Worm (Caenorhabditis elegans) whole organism, late embryonic: ENCODE data around the gene C09H5.7.

Experiments used
- C08G9.2 ChIP-seq: sonication (generic microtip); optimal IDR thresholded peaks from 2 replicates; lab custom pipeline; 2016; ENCODE audit warnings: mild to moderate bottlenecking, missing genetic modification characterization, moderate library complexity, missing compliant biosample characterization
- K02D7.2 ChIP-seq: sonication (generic microtip); optimal IDR thresholded peaks from 2 replicates; lab custom pipeline; 2017; ENCODE audit warnings: mild to moderate bottlenecking, missing genetic modification characterization, missing compliant biosample characterization
- Y22D7AL.16 ChIP-seq: sonication (generic microtip); optimal IDR thresholded peaks from 2 replicates; lab custom pipeline; 2016; ENCODE audit warnings: missing genetic modification characterization, missing compliant biosample characterization
- ceh-14 ChIP-seq: sonication (generic microtip); optimal IDR thresholded peaks from 2 replicates; lab custom pipeline; 2016; ENCODE audit warnings: missing genotype, missing genetic modification characterization, missing compliant biosample characterization
- ceh-22 ChIP-seq: sonication (generic microtip); optimal IDR thresholded peaks from 2 replicates; lab custom pipeline; 2017; ENCODE audit warnings: missing biosample characterization, missing genetic modification characterization
- ceh-24 ChIP-seq: sonication (generic microtip); optimal IDR thresholded peaks from 2 replicates; lab custom pipeline; 2016; ENCODE audit warnings: mild to moderate bottlenecking, missing genetic modification characterization, missing compliant biosample characterization
- ceh-30 ChIP-seq: fragments of 150-350 bp; optimal IDR thresholded peaks from 2 replicates; lab custom pipeline; 2014; ENCODE audit warnings: missing biosample characterization, missing genetic modification characterization
- ceh-31 ChIP-seq: sonication (generic microtip); optimal IDR thresholded peaks from 2 replicates; lab custom pipeline; 2016; ENCODE audit warnings: missing genetic modification characterization, missing compliant biosample characterization
- ceh-34 ChIP-seq: sonication (generic microtip); optimal IDR thresholded peaks from 2 replicates; lab custom pipeline; 2016; ENCODE audit warnings: mild to moderate bottlenecking, missing genetic modification characterization, missing compliant biosample characterization
- ceh-45 ChIP-seq: fragments of 200-800 bp; sonication (Bioruptor generic); IDR thresholded peaks from 2 replicates; pipeline ENCODE4 v1.3.6; 2022; ENCODE audit warnings: missing genetic modification reagents, missing genetic modification characterization, missing compliant biosample characterization
- ceh-48 ChIP-seq: sonication (generic microtip); optimal IDR thresholded peaks from 2 replicates; lab custom pipeline; 2016; ENCODE audit warnings: missing genetic modification characterization, inconsistent platforms, missing compliant biosample characterization
- dmd-4 ChIP-seq: sonication (generic microtip); optimal IDR thresholded peaks from 2 replicates; lab custom pipeline; 2016; ENCODE audit warnings: borderline replicate concordance, missing genetic modification characterization, missing compliant biosample characterization
- dve-1 ChIP-seq: sonication (generic microtip); optimal IDR thresholded peaks from 2 replicates; lab custom pipeline; 2017; ENCODE audit warnings: antibody characterized with exemption, mild to moderate bottlenecking, missing genetic modification characterization, missing compliant biosample characterization
- elt-2 ChIP-seq: sonication (generic microtip); optimal IDR thresholded peaks from 2 replicates; lab custom pipeline; 2016; ENCODE audit warnings: missing genetic modification reagents, missing genetic modification characterization, missing compliant biosample characterization
- elt-4 ChIP-seq: sonication (generic microtip); optimal IDR thresholded peaks from 2 replicates; lab custom pipeline; 2016; ENCODE audit warnings: missing genetic modification characterization, missing compliant biosample characterization
- ets-4 ChIP-seq: sonication (generic microtip); optimal IDR thresholded peaks from 2 replicates; lab custom pipeline; 2016; ENCODE audit warnings: missing genetic modification characterization, missing compliant biosample characterization
- fax-1 ChIP-seq: sonication (generic microtip); optimal IDR thresholded peaks from 2 replicates; lab custom pipeline; 2016; ENCODE audit warnings: missing genotype, missing genetic modification characterization, missing compliant biosample characterization
- fkh-10 ChIP-seq: fragments of 150-350 bp; optimal IDR thresholded peaks from 2 replicates; lab custom pipeline; 2014; ENCODE audit warnings: missing biosample characterization, missing genetic modification reagents, missing genetic modification characterization
- hlh-30 ChIP-seq: sonication (generic microtip); optimal IDR thresholded peaks from 2 replicates; lab custom pipeline; 2017; ENCODE audit warnings: antibody characterized with exemption, missing genetic modification characterization, missing compliant biosample characterization; ENCODE audit not compliant: insufficient read depth
- hlh-6 ChIP-seq: sonication (generic microtip); optimal IDR thresholded peaks from 2 replicates; lab custom pipeline; 2016; ENCODE audit warnings: missing genotype, missing genetic modification characterization, missing compliant biosample characterization
- lim-6 ChIP-seq: sonication (generic microtip); optimal IDR thresholded peaks from 2 replicates; lab custom pipeline; 2016; ENCODE audit warnings: missing genetic modification characterization, missing compliant biosample characterization
- madf-2 ChIP-seq: sonication (generic microtip); optimal IDR thresholded peaks from 2 replicates; lab custom pipeline; 2017; ENCODE audit warnings: missing genetic modification characterization, missing compliant biosample characterization
- nhr-11 ChIP-seq: fragments of 150-350 bp; optimal IDR thresholded peaks from 2 replicates; lab custom pipeline; 2014; ENCODE audit warnings: missing biosample characterization, missing genetic modification characterization
- pha-2 ChIP-seq: sonication (generic microtip); optimal IDR thresholded peaks from 2 replicates; lab custom pipeline; 2017; ENCODE audit warnings: mild to moderate bottlenecking, missing genetic modification characterization, missing compliant biosample characterization
- rnt-1 ChIP-seq: sonication (generic microtip); optimal IDR thresholded peaks from 2 replicates; lab custom pipeline; 2016; ENCODE audit warnings: missing genetic modification characterization, missing compliant biosample characterization
- sdc-2 ChIP-seq: sonication (generic microtip); optimal IDR thresholded peaks from 2 replicates; lab custom pipeline; 2016; ENCODE audit warnings: missing genotype, missing genetic modification characterization, missing compliant biosample characterization
- sox-2 ChIP-seq: fragments of 200-800 bp; sonication (Bioruptor generic); IDR thresholded peaks from 2 replicates; pipeline ENCODE4 v1.3.6; 2022; ENCODE audit warnings: missing genetic modification reagents, missing genetic modification characterization, missing compliant biosample characterization
- sox-4 ChIP-seq: sonication (generic microtip); optimal IDR thresholded peaks from 2 replicates; lab custom pipeline; 2017; ENCODE audit warnings: mild to moderate bottlenecking, missing genetic modification characterization, inconsistent platforms, missing compliant biosample characterization
- tbx-2 ChIP-seq: sonication (generic microtip); optimal IDR thresholded peaks from 2 replicates; lab custom pipeline; 2016; ENCODE audit warnings: missing genetic modification characterization, missing compliant biosample characterization
- tbx-7 ChIP-seq: sonication (generic microtip); optimal IDR thresholded peaks from 2 replicates; lab custom pipeline; 2016; ENCODE audit warnings: missing genotype, missing genetic modification characterization, missing compliant biosample characterization
- ttx-3 ChIP-seq: sonication (generic microtip); optimal IDR thresholded peaks from 2 replicates; lab custom pipeline; 2016; ENCODE audit warnings: missing genetic modification reagents, missing genetic modification characterization, missing compliant biosample characterization
- unc-3 ChIP-seq, 2 experiments: fragments of 200-800 bp in 1 of 2; sonication (Bioruptor generic) in 1 of 2; sonication (generic microtip) in 1 of 2; conservative IDR thresholded peaks in 1 of 2; optimal IDR thresholded peaks in 1 of 2; 2 replicates each; pipeline versions ENCODE4 v1.3.6 to Lab custom; 2016 to 2022; ENCODE audit warnings: missing compliant biosample characterization in 2 of 2, missing genetic modification characterization in 2 of 2, missing genetic modification reagents in 1 of 2
- unc-55 ChIP-seq: sonication (generic microtip); optimal IDR thresholded peaks from 2 replicates; lab custom pipeline; 2017; ENCODE audit warnings: missing biosample characterization, missing genetic modification reagents, missing genetic modification characterization
- unc-86 ChIP-seq: sonication (generic microtip); optimal IDR thresholded peaks from 2 replicates; lab custom pipeline; 2016; ENCODE audit warnings: missing genetic modification characterization, missing compliant biosample characterization
- zip-5 ChIP-seq: sonication (generic microtip); optimal IDR thresholded peaks from 2 replicates; lab custom pipeline; 2016; ENCODE audit warnings: missing genetic modification characterization, missing compliant biosample characterization

C09H5.7 gene

ce11 chrV:8050811-8051210 is 34.2 kb downstream of the C09H5.7 start, which contains the start of gene col-43:
TSS of gene col-43 (minus strand) at chrV:8050911.
- TF ChIP-seq ttx-3 (tag; lab: Kevin White, UChicago) (no peak), sox-2 (GFP tag; lab: Robert Waterston, UW) (no peak), ceh-45 (GFP tag; lab: Robert Waterston, UW) (no peak), hlh-30 (tag; lab: Kevin White, UChicago) (no peak), elt-2 (tag; lab: Kevin White, UChicago) (no peak), dmd-4 (no peak), ceh-48 (tag; lab: Kevin White, UChicago) (no peak), lim-6 (tag; lab: Kevin White, UChicago) (no peak)
- TF ChIP-seq, all 69 proteins: peak for 0

ce11 chrV:8050059-8050677 is 34.9 kb downstream of the C09H5.7 start:
- TF ChIP-seq lim-6 (tag; lab: Kevin White, UChicago) = no peak
- TF ChIP-seq pha-2 (tag; lab: Kevin White, UChicago) = no peak
- peak; percentile 74 for TF ChIP-seq elt-4 (tag; lab: Kevin White, UChicago)
- TF ChIP-seq ceh-22 = no peak
- peak; percentile 14 for TF ChIP-seq dmd-4

ce11 chrV:8046706-8047105 is 38.3 kb downstream of the C09H5.7 start, which contains the start of gene ZC513.3:
TSS of gene ZC513.3 (plus strand) at chrV:8047006.
- TF ChIP-seq elt-4 (tag; lab: Kevin White, UChicago) (no peak), C08G9.2 (tag; lab: Kevin White, UChicago) (no peak), hlh-6 (tag; lab: Kevin White, UChicago) (no peak), tbx-2 (tag; lab: Kevin White, UChicago) (no peak), ceh-48 (tag; lab: Kevin White, UChicago) (no peak), unc-86 (tag; lab: Kevin White, UChicago) (no peak), ceh-14 (tag; lab: Kevin White, UChicago) (no peak), K02D7.2 (tag; lab: Kevin White, UChicago) (no peak), dve-1 (tag; lab: Kevin White, UChicago) (no peak), ceh-30 (tag; lab: Kevin White, UChicago) (no peak), sox-4 (tag; lab: Kevin White, UChicago) (no peak), ceh-24 (tag; lab: Kevin White, UChicago) (no peak), unc-55 (GFP tag; lab: Kevin White, UChicago) (no peak)
- TF ChIP-seq, all 69 proteins: peak for 0

- TF ChIP-seq fax-1 (tag; lab: Kevin White, UChicago) (no peak), pha-2 (tag; lab: Kevin White, UChicago) (no peak), unc-3 (GFP tag; conservative IDR thresholded peaks at IDR 0.05; lab: Robert Waterston, UW) (no peak), unc-3 (tag; optimal IDR thresholded peaks at IDR 0.05; lab: Kevin White, UChicago) (no peak), ceh-31 (tag; lab: Kevin White, UChicago) (no peak), tbx-7 (no peak), sdc-2 (no peak), zip-5 (no peak), fkh-10 (GFP tag; lab: Kevin White, UChicago) (no peak), ceh-34 (tag; lab: Kevin White, UChicago) (no peak), nhr-11 (tag; lab: Kevin White, UChicago) (no peak), ceh-45 (GFP tag; lab: Robert Waterston, UW) (no peak), ceh-30 (tag; lab: Kevin White, UChicago) (no peak), ets-4 (tag; lab: Kevin White, UChicago) (no peak), ceh-14 (tag; lab: Kevin White, UChicago) (no peak), rnt-1 (tag; lab: Kevin White, UChicago) (no peak), dve-1 (tag; lab: Kevin White, UChicago) (no peak), Y22D7AL.16 (no peak), madf-2 (tag; lab: Kevin White, UChicago) (no peak), ttx-3 (tag; lab: Kevin White, UChicago) (no peak)
These were observed 40.1 kb downstream of the C09H5.7 start for ce11 chrV:8044957-8045356.
